Worm (Caenorhabditis elegans) whole organism, mixed stage, embryonic: Measurements from ENCODE around the gene Y62H9A.1.

Experiments used
- M03D4.4 ChIP-seq: sonication (generic microtip); optimal IDR thresholded peaks from 2 replicates; lab custom pipeline; 2017; ENCODE audit warnings: mild to moderate bottlenecking, missing genetic modification characterization, missing compliant biosample characterization
- bed-3 ChIP-seq: fragments of 200-800 bp; sonication (Bioruptor generic); optimal IDR thresholded peaks from 3 replicates; lab custom pipeline; 2018; ENCODE audit warnings: mild to moderate bottlenecking, missing genetic modification characterization, moderate library complexity, missing compliant biosample characterization
- blmp-1 ChIP-seq: fragments of 150-350 bp; optimal IDR thresholded peaks from 2 replicates; lab custom pipeline; 2014; ENCODE audit warnings: missing biosample characterization, missing genetic modification characterization
- ceh-39 ChIP-seq: fragments of 150-350 bp; optimal IDR thresholded peaks from 2 replicates; lab custom pipeline; 2014; ENCODE audit warnings: missing biosample characterization, missing genetic modification characterization
- ceh-43 ChIP-seq: fragments of 200-800 bp; sonication (Bioruptor generic); optimal IDR thresholded peaks from 2 replicates; lab custom pipeline; 2018; ENCODE audit warnings: mild to moderate bottlenecking, missing genetic modification characterization, moderate library complexity, missing compliant biosample characterization
- ceh-83 ChIP-seq: fragments of 200-800 bp; sonication (Bioruptor generic); optimal IDR thresholded peaks from 2 replicates; lab custom pipeline; 2018; ENCODE audit warnings: mild to moderate bottlenecking, missing genetic modification characterization, missing compliant biosample characterization
- ces-1 ChIP-seq: fragments of 150-350 bp; optimal IDR thresholded peaks from 2 replicates; lab custom pipeline; 2014; ENCODE audit warnings: missing biosample characterization, missing genetic modification reagents, missing genetic modification characterization
- cnd-1 ChIP-seq: fragments of 200-800 bp; sonication (Bioruptor generic); optimal IDR thresholded peaks from 2 replicates; lab custom pipeline; 2018; ENCODE audit warnings: mild to moderate bottlenecking, missing genetic modification characterization, missing compliant biosample characterization
- drap-1 ChIP-seq: fragments of 200-800 bp; sonication (Bioruptor generic); optimal IDR thresholded peaks from 3 replicates; lab custom pipeline; 2018; ENCODE audit warnings: mild to moderate bottlenecking, missing genetic modification characterization, missing compliant biosample characterization
- elt-1 ChIP-seq: sonication (generic microtip); optimal IDR thresholded peaks from 2 replicates; lab custom pipeline; 2017; ENCODE audit warnings: missing genetic modification characterization, mild to moderate bottlenecking, missing compliant biosample characterization, antibody characterized with exemption, moderate library complexity, borderline replicate concordance; ENCODE audit not compliant: insufficient read depth
- elt-3 ChIP-seq: fragments of 150-350 bp; optimal IDR thresholded peaks from 2 replicates; lab custom pipeline; 2014; ENCODE audit warnings: missing biosample characterization, missing genetic modification characterization
- flh-1 ChIP-seq: fragments of 200-800 bp; sonication (Bioruptor generic); optimal IDR thresholded peaks from 2 replicates; lab custom pipeline; 2018; ENCODE audit warnings: mild to moderate bottlenecking, missing genetic modification characterization, moderate library complexity, missing compliant biosample characterization
- ham-2 ChIP-seq: fragments of 200-800 bp; sonication (Bioruptor generic); optimal IDR thresholded peaks from 2 replicates; lab custom pipeline; 2018; ENCODE audit warnings: mild to moderate bottlenecking, missing genetic modification characterization, missing compliant biosample characterization
- hlh-1 ChIP-seq: fragments of 150-350 bp; optimal IDR thresholded peaks from 2 replicates; lab custom pipeline; 2014; ENCODE audit warnings: missing biosample characterization, missing genetic modification reagents, missing genetic modification characterization
- lin-13 ChIP-seq: fragments of 150-350 bp; optimal IDR thresholded peaks from 2 replicates; lab custom pipeline; 2014; ENCODE audit warnings: missing biosample characterization, missing genetic modification characterization
- lin-32 ChIP-seq: fragments of 200-800 bp; sonication (Bioruptor generic); optimal IDR thresholded peaks from 2 replicates; lab custom pipeline; 2018; ENCODE audit warnings: mild to moderate bottlenecking, missing genetic modification characterization, missing compliant biosample characterization
- lsy-2 ChIP-seq: fragments of 150-350 bp; optimal IDR thresholded peaks from 2 replicates; lab custom pipeline; 2014; ENCODE audit warnings: missing biosample characterization, missing genetic modification characterization
- mab-5 ChIP-seq: fragments of 150-350 bp; optimal IDR thresholded peaks from 2 replicates; lab custom pipeline; 2014; ENCODE audit warnings: missing biosample characterization, missing genetic modification characterization
- mep-1 ChIP-seq: fragments of 150-350 bp; optimal IDR thresholded peaks from 2 replicates; lab custom pipeline; 2017; ENCODE audit warnings: missing biosample characterization, missing genetic modification reagents, missing genetic modification characterization, inconsistent platforms
- mls-2 ChIP-seq: sonication (generic microtip); optimal IDR thresholded peaks from 2 replicates; lab custom pipeline; 2016; ENCODE audit warnings: mild to moderate bottlenecking, missing genetic modification characterization, moderate library complexity, missing compliant biosample characterization
- nhr-12 ChIP-seq: fragments of 150-350 bp; optimal IDR thresholded peaks from 2 replicates; lab custom pipeline; 2014; ENCODE audit warnings: missing biosample characterization, missing genetic modification characterization
- nhr-2 ChIP-seq: fragments of 150-350 bp; optimal IDR thresholded peaks from 2 replicates; lab custom pipeline; 2014; ENCODE audit warnings: missing biosample characterization, missing genetic modification characterization
- nhr-237 ChIP-seq: fragments of 150-350 bp; optimal IDR thresholded peaks from 2 replicates; lab custom pipeline; 2014; ENCODE audit warnings: missing biosample characterization, missing genetic modification characterization
- nhr-76 ChIP-seq: sonication (generic microtip); optimal IDR thresholded peaks from 2 replicates; lab custom pipeline; 2017; ENCODE audit warnings: missing biosample characterization, missing genetic modification characterization
- pha-4 ChIP-seq: fragments of 150-350 bp; optimal IDR thresholded peaks from 2 replicates; lab custom pipeline; 2018; ENCODE audit warnings: missing biosample characterization, missing genetic modification reagents, missing genetic modification characterization
- sem-2 ChIP-seq: fragments of 200-800 bp; sonication (Bioruptor generic); optimal IDR thresholded peaks from 2 replicates; lab custom pipeline; 2018; ENCODE audit warnings: mild to moderate bottlenecking, missing genetic modification characterization, missing compliant biosample characterization
- snpc-4 ChIP-seq: fragments of 150-350 bp; optimal IDR thresholded peaks from 2 replicates; lab custom pipeline; 2014; ENCODE audit warnings: missing biosample characterization, missing genetic modification characterization
- sptf-1 ChIP-seq: sonication (generic microtip); optimal IDR thresholded peaks from 2 replicates; lab custom pipeline; 2017; ENCODE audit warnings: mild to moderate bottlenecking, missing genetic modification characterization, moderate library complexity, missing compliant biosample characterization
- tbx-8 ChIP-seq: fragments of 200-800 bp; sonication (Bioruptor generic); optimal IDR thresholded peaks from 2 replicates; lab custom pipeline; 2018; ENCODE audit warnings: mild to moderate bottlenecking, missing genetic modification characterization, moderate library complexity, missing compliant biosample characterization
- unc-120 ChIP-seq: sonication (generic microtip); optimal IDR thresholded peaks from 2 replicates; lab custom pipeline; 2017; ENCODE audit warnings: missing genetic modification characterization, missing compliant biosample characterization; ENCODE audit not compliant: poor library complexity, severe bottlenecking
- unc-39 ChIP-seq: fragments of 150-350 bp; optimal IDR thresholded peaks from 2 replicates; lab custom pipeline; 2014; ENCODE audit warnings: missing biosample characterization, missing genetic modification characterization
- unc-62 ChIP-seq: fragments of 150-350 bp; optimal IDR thresholded peaks from 2 replicates; lab custom pipeline; 2014; ENCODE audit warnings: missing biosample characterization, missing genetic modification reagents, missing genetic modification characterization
- zip-8 ChIP-seq: fragments of 150-350 bp; optimal IDR thresholded peaks from 2 replicates; lab custom pipeline; 2014; ENCODE audit warnings: missing biosample characterization, missing genetic modification characterization
- ztf-11 ChIP-seq: fragments of 150-350 bp; optimal IDR thresholded peaks from 2 replicates; lab custom pipeline; 2014; ENCODE audit warnings: missing biosample characterization, missing genetic modification characterization

The Y62H9A.1 gene

ce11 chrX:11907263-11907662, 31.9 kb downstream of the Y62H9A.1 start, which contains the start of gene Y62H9A.11:
Gene Y62H9A.11 (minus strand): TSS chrX:11907363.
- no peak for TF ChIP-seq nhr-2 (tag; lab: Kevin White, UChicago)
- no peak for TF ChIP-seq bed-3 (GFP tag; lab: Kevin White, UChicago)
- TF ChIP-seq sem-2 (GFP tag; lab: Kevin White, UChicago), result no peak
- no peak for TF ChIP-seq nhr-237
- no peak for TF ChIP-seq blmp-1
- TF ChIP-seq cnd-1 (tag; lab: Kevin White, UChicago), result no peak
- no peak for TF ChIP-seq ceh-39 (tag; lab: Kevin White, UChicago)

DNA sequence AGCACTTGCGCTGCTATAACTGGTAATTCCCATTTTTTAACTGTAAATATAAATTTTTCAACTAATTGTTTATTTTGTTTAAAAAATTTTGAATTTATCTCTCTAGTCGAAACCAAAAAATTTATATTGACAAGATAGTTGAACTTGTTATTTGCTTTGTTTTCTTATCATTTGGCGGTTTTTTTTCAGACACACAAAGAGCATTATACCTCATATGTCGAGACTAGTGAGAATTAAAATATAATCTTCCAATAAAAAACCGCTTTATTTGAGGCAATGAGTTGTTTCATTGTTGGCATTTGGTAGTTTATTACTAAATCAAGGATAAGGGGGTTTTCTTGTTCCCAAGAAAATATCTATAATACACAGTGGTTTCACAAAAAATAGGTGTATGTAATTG, 32.9 kb downstream of the Y62H9A.1 start:
- TF ChIP-seq mab-5, result no peak
- TF ChIP-seq elt-3 (tag; lab: Kevin White, UChicago), result no peak
- no peak for TF ChIP-seq ceh-39 (tag; lab: Kevin White, UChicago)
- TF ChIP-seq lsy-2 (tag; lab: Kevin White, UChicago), result no peak
- TF ChIP-seq ceh-43, result no peak
- no peak for TF ChIP-seq M03D4.4 (tag; lab: Kevin White, UChicago)
- no peak for TF ChIP-seq nhr-12 (tag; lab: Kevin White, UChicago)
- no peak for TF ChIP-seq elt-1 (tag; lab: Kevin White, UChicago)
- TF ChIP-seq pha-4 (tag; lab: Kevin White, UChicago), result no peak
- TF ChIP-seq ces-1 (GFP tag; lab: Kevin White, UChicago), result no peak
- no peak for TF ChIP-seq ham-2 (GFP tag; lab: Kevin White, UChicago)
- TF ChIP-seq hlh-1 (tag; lab: Kevin White, UChicago), result no peak
- TF ChIP-seq ztf-11, result no peak
- TF ChIP-seq ceh-83 (GFP tag; lab: Kevin White, UChicago), result no peak
- TF ChIP-seq drap-1 (GFP tag; lab: Kevin White, UChicago), result no peak
- no peak for TF ChIP-seq mep-1
- TF ChIP-seq nhr-76 (tag; lab: Kevin White, UChicago), result no peak
- no peak for TF ChIP-seq flh-1
- TF ChIP-seq sptf-1 (tag; lab: Kevin White, UChicago), result no peak
- no peak for TF ChIP-seq tbx-8

DNA sequence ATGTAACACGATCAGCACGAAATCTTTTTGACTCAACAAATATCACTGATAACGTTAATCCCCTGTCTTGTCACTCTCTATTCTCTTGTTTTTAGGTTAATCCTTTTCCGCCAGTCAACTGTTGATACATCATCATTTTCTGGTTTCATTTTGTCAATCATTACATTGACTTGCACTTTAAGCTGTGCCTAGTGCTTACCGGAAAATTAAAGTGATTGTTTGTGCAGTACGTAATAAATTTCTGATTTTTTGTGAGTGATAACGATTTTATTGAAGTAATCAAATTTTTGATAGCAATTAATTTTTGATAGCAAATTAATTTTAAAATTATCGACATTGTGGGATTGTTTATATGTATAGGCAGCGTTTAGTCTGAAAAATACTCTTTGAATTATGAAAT, 33.8 kb downstream of the Y62H9A.1 start:
- TF ChIP-seq unc-62 (GFP tag; lab: Kevin White, UChicago) (no peak), zip-8 (tag; lab: Kevin White, UChicago) (no peak), unc-39 (no peak), mab-5 (no peak), drap-1 (GFP tag; lab: Kevin White, UChicago) (no peak), hlh-1 (tag; lab: Kevin White, UChicago) (no peak), nhr-2 (tag; lab: Kevin White, UChicago) (no peak), lsy-2 (tag; lab: Kevin White, UChicago) (no peak), nhr-76 (tag; lab: Kevin White, UChicago) (no peak), mls-2 (tag; lab: Kevin White, UChicago) (no peak), blmp-1 (no peak), unc-120 (tag; lab: Kevin White, UChicago) (no peak), snpc-4 (tag; lab: Kevin White, UChicago) (no peak), lin-13 (tag; lab: Kevin White, UChicago) (no peak), sem-2 (GFP tag; lab: Kevin White, UChicago) (no peak), cnd-1 (tag; lab: Kevin White, UChicago) (no peak), ham-2 (GFP tag; lab: Kevin White, UChicago) (no peak), ceh-39 (tag; lab: Kevin White, UChicago) (no peak)

ce11 chrX:11910046-11910445, 34.7 kb downstream of the Y62H9A.1 start, which contains the start of gene Y62H9A.15:
Gene Y62H9A.15 (minus strand): TSS chrX:11910145.
- TF ChIP-seq ceh-43, result no peak
- TF ChIP-seq unc-120 (tag; lab: Kevin White, UChicago), result no peak
- TF ChIP-seq ztf-11, result no peak
- no peak for TF ChIP-seq lin-32 (GFP tag; lab: Kevin White, UChicago)
- TF ChIP-seq mls-2 (tag; lab: Kevin White, UChicago), result no peak
- no peak for TF ChIP-seq lin-13 (tag; lab: Kevin White, UChicago)
